Fruit fly (Drosophila melanogaster) whole organism: ENCODE results near the gene CG8312.

Source experiments
- CG8478 ChIP-seq: fragments of >200 bp; optimal IDR thresholded peaks from 2 replicates; lab custom pipeline; 2018; ENCODE audit warnings: inconsistent platforms
- Dll ChIP-seq: fragments of >200 bp; optimal IDR thresholded peaks from 2 replicates; lab custom pipeline; 2017
- EcR ChIP-seq, 2 experiments: fragments of >200 bp; optimal IDR thresholded peaks; 2 replicates each; lab custom pipeline; 2017; ENCODE audit warnings: missing biosample characterization in 2 of 2, missing genetic modification characterization in 2 of 2, missing genetic modification reagents in 2 of 2
- pan ChIP-seq: fragments of >200 bp; optimal IDR thresholded peaks from 2 replicates; lab custom pipeline; 2017
- psq ChIP-seq: fragments of >200 bp; optimal IDR thresholded peaks from 2 replicates; lab custom pipeline; 2017
- usp ChIP-seq: fragments of >200 bp; optimal IDR thresholded peaks from 2 replicates; lab custom pipeline; 2017; ENCODE audit warnings: missing biosample characterization, missing genetic modification characterization, mixed read lengths

Gene CG8312

DNA sequence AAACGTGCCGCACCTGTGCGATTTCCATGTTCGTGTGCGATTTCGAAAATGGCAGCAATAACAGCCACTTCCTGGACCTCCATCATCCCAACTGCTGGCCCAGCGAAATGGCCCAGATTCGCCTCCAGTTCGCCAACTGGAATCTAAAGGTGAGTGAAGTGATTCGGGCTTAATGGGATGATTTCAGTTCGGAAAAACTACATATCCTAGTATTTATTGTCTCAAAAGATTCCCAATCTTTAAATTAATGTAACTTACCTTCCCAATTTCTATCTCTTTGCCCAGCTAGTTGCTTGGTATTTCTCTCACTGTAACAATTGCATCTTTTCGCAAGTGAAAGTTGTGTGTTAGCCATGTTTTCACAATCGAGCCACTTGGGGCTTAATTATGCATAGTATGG, 9.1 kb upstream of the CG8312 start:
- TF ChIP-seq CG8478 (lab: Kevin White, UChicago) = no peak
- TF ChIP-seq psq (lab: Kevin White, UChicago) = no peak
- TF ChIP-seq Dll = no peak
- TF ChIP-seq pan (lab: Kevin White, UChicago) = no peak
- TF ChIP-seq usp (GFP tag; lab: Kevin White, UChicago) = no peak
- TF ChIP-seq EcR (GFP tag; optimal IDR thresholded peaks at IDR 0.05; lab: Kevin White, UChicago) = no peak

DNA sequence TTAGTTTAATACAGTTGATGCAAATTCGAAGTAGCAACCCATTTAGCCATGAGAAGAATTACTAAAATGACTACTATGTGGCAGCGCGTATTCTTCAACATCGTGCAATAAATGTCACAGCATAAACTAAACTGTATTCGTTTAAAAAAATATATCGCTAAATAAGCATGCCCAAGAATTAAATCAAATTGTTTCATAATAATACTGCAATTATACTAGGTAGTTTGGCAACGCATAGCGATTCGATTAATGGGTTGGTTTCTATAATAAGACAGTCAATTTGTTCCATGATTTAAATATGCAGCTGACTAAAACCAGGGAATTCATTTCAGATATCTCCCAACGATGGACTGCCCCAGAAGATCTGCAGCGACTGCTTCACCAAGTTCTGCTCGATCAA, 8.0 kb upstream of the CG8312 start, which contains the start of gene CG33654:
TSS of gene CG33654 (minus strand) at position 101 of the 400 bp plus-strand sequence.
- TF ChIP-seq pan (lab: Kevin White, UChicago) (no peak), CG8478 (lab: Kevin White, UChicago) (no peak), psq (lab: Kevin White, UChicago) (no peak), Dll (no peak), usp (GFP tag; lab: Kevin White, UChicago) (no peak), EcR (GFP tag; optimal IDR thresholded peaks at IDR 0.05; lab: Kevin White, UChicago) (no peak)

DNA sequence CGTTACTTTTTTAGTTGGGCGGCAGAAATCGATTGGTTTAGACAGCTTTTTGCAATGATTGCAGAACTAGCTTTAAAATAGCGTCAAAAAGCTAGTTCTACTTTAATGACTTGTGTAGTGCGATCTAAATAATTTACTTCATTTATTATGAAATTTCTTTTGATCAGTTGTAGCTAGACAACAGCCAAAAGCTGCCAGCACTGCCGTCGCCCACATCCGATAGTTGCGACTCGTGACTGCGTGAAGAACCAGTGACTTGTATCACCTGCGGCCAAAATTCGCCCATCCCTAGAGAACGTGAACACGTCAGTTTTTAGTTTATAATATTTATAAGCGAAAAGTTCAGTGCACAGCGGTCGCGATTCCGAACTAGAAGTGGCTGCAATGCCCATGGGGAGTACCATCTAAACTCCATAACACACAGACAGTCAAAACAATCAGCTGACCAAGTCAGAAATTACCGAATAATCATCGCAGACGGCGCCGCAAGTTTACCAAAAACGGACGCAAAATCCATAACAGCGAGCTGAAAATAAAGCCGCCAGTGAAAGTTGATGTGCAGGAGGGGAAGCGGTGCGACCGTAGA, 4.4 kb upstream of the CG8312 start, which contains the start of gene P58IPK:
TSS of gene P58IPK (plus strand) at position 280 of the 586 bp plus-strand sequence.
- no peak for TF ChIP-seq EcR (GFP tag; optimal IDR thresholded peaks at IDR 0.05; lab: Kevin White, UChicago)

DNA sequence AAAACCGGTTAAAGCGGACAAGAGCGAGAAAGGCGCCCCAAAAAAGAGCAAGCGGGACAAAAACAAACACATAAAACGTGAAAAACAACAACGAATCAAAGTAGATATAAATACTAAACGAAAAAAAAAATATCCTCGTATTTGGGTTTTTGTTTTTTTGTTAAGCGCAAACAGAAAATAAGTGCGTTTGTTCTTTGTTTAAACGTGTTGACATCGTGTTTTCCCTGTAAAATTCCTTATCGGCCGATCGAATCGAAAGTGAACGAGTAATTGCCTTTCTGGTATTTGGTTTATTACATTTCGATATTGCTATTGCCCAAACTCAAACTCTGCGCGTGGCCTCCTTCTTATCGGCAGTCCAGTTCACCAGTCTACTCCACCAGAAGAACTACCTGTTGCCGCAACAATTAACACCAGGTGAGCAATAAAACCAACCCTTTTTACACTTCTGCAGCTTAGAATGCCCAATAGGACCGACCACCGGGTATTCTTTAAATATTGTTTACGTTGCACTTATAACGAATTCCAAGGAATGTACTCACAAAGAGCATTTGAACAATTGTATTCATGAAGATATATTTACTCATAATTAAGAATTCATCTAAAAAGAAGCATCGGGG, 770 bp downstream of the CG8312 start:
- no peak for TF ChIP-seq pan (lab: Kevin White, UChicago)
- no peak for TF ChIP-seq CG8478 (lab: Kevin White, UChicago)
- TF ChIP-seq psq (lab: Kevin White, UChicago) = no peak
- TF ChIP-seq EcR (GFP tag; optimal IDR thresholded peaks at IDR 0.05; lab: Kevin White, UChicago) = no peak
- no peak for TF ChIP-seq usp (GFP tag; lab: Kevin White, UChicago)
- no peak for TF ChIP-seq Dll

DNA sequence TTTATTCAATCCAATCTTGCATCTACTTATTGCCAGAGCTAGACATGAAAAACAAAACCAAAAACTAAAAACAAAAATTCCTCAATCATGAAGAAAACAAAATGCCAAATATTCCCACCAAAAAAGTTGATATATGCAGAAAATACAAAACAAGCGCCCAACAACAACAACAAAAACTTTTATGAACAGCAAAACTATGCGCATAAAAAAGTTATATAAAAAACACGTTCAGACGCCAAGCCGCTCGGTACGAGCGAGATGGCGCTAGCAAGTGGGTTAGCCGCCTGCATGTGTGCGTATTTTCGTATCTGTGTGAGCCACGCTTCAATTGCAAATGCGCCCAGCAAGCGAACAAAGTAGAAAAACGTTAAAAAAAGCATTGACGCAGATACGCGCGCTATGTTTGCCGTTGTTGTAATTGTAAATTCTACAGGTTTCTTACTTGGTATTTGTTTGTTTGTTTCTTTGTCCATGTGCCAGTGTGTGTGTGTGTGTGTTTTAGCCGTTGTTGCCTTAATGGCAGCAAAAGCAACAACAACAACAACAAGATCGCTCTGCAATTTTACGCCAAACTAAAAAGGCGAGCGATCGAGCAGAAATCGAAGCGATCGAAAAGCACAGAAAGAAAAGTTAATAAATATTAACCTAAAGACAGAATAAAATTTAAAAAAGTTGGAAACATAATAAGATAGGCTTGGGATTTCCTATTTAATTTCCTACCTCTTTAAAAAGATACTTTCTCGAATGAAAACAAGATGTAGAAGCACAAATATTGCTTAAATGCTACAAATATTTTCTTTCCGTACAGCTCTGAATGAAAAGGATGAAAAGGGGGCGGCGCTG, 2.5 kb downstream of the CG8312 start:
- TF ChIP-seq EcR (GFP tag; optimal IDR thresholded peaks at IDR 0.05; lab: Kevin White, UChicago) = no peak
- TF ChIP-seq psq (lab: Kevin White, UChicago) = no peak
- no peak for TF ChIP-seq pan (lab: Kevin White, UChicago)
- no peak for TF ChIP-seq Dll
- no peak for TF ChIP-seq usp (GFP tag; lab: Kevin White, UChicago)
- no peak for TF ChIP-seq CG8478 (lab: Kevin White, UChicago)

DNA sequence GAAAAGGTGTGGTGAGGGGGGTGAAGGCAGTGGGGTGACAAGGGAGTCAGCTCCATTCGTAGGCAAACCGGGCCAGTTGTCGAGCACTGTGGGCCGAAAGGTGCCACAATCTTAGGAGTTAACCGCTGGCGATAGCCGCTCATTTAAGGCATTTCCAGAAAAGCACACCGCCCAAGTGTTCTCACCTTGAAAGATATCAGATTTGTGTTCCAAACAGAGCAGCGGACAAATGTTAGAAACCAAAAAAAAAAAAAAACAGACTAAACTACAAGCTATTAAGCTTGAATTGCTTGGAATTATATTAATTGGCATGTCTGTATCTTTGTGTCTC, 3.1 kb downstream of the CG8312 start:
- TF ChIP-seq pan (lab: Kevin White, UChicago) (no peak), CG8478 (lab: Kevin White, UChicago) (no peak), Dll (no peak), psq (lab: Kevin White, UChicago) (no peak), EcR (GFP tag; optimal IDR thresholded peaks at IDR 0.05; lab: Kevin White, UChicago) (no peak), usp (GFP tag; lab: Kevin White, UChicago) (no peak)

DNA sequence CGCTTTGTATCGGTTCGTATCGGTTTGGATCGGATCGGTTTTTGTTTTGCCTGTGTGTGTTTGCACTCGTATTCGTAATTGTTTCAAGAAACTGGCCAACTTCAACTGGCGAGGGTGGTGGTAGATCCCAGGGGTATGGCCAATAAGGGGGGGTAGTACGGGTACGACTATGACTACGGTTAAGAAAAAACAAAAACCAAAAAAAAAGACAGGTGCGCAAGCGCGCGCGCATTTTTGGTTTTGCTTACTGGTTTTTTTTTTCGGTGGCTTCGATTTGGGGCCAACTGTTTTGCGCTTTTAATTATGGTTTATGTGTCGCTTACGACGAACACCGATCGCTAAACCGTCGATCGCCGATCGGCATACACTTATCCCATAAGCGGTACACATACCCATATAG, 3.7 kb downstream of the CG8312 start:
- TF ChIP-seq CG8478 (lab: Kevin White, UChicago) = no peak
- no peak for TF ChIP-seq usp (GFP tag; lab: Kevin White, UChicago)
- no peak for TF ChIP-seq EcR (GFP tag; optimal IDR thresholded peaks at IDR 0.05; lab: Kevin White, UChicago)
- TF ChIP-seq pan (lab: Kevin White, UChicago) = no peak
- no peak for TF ChIP-seq Dll
- no peak for TF ChIP-seq psq (lab: Kevin White, UChicago)

DNA sequence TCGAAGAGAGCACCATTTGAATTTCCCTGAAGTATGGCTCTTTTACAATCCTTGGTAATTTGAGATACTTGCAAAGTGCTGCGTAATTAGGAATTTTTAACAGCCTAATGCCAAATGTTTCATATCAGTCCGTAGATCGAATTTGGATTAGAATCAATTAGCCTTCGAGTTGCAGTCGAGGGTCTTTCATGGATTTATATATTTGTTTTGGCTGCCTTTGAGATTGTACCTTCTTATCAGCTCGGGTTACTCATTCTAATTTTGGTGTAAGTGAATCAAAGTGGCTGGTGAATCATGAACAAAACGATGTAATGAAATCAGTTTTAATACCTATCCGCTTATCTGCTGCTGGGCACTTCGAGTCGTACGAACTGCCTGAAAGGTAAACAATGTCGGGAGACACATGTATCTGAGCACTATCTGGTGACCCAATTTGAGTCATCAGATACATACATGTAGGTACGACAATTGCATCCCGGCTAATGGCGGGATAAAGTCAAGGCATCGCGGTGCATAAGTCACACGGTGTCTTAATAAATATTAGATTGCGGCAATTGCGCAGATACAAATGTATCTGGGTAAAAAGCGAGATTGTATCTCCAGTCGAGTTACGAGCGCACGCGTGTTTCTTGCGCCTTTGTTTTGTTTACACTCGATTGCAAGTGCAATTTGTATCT, 4.7 kb downstream of the CG8312 start:
- TF ChIP-seq usp (GFP tag; lab: Kevin White, UChicago) (no peak), psq (lab: Kevin White, UChicago) (no peak), Dll (no peak), CG8478 (lab: Kevin White, UChicago) (no peak), EcR (GFP tag; optimal IDR thresholded peaks at IDR 0.05; lab: Kevin White, UChicago) (no peak), pan (lab: Kevin White, UChicago) (no peak)

DNA sequence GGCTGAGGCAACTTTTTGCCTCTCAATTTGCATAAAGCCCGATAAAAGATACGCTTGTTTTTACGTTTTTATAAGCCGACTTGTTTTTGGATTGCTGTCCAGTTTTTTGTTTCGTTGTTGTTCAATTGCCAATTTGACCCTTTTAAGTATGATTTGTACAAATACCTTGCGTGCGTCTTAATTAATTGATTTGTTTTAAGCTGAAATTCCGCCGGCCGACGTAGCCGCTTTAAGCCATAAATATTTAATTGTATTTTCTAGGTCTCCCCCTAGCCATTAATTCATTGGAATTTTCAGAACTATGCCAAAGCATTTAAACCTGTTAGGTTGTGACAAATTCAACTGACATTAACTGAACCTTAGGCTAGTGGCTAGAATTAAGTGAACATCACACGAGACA, 5.5 kb downstream of the CG8312 start:
- TF ChIP-seq Dll = no peak
- TF ChIP-seq EcR (GFP tag; optimal IDR thresholded peaks at IDR 0.05; lab: Kevin White, UChicago) = no peak
- no peak for TF ChIP-seq pan (lab: Kevin White, UChicago)
- no peak for TF ChIP-seq psq (lab: Kevin White, UChicago)
- TF ChIP-seq CG8478 (lab: Kevin White, UChicago) = no peak
- TF ChIP-seq usp (GFP tag; lab: Kevin White, UChicago) = no peak

DNA sequence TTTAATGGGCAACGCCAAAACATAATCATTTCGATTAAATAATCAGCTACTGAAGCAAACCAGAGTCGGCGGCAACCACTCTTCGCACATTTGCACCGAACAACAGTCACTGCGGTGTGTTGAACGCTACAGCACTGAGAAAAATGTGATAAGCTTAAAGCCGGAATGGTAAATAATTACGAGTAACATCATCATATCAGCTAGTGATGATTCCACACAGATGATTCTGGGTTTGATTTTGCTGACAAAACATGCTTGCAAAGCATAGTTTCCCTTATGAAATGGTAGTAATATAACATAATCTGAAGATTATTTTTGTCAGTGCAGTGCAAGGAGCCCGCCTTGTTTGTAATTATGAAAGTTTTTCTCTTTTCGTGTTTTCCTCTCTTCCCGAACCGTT, 7.0 kb downstream of the CG8312 start:
- TF ChIP-seq usp (GFP tag; lab: Kevin White, UChicago) = no peak
- no peak for TF ChIP-seq Dll
- no peak for TF ChIP-seq CG8478 (lab: Kevin White, UChicago)
- no peak for TF ChIP-seq pan (lab: Kevin White, UChicago)
- TF ChIP-seq psq (lab: Kevin White, UChicago) = no peak
- TF ChIP-seq EcR (GFP tag; optimal IDR thresholded peaks at IDR 0.05; lab: Kevin White, UChicago) = no peak

DNA sequence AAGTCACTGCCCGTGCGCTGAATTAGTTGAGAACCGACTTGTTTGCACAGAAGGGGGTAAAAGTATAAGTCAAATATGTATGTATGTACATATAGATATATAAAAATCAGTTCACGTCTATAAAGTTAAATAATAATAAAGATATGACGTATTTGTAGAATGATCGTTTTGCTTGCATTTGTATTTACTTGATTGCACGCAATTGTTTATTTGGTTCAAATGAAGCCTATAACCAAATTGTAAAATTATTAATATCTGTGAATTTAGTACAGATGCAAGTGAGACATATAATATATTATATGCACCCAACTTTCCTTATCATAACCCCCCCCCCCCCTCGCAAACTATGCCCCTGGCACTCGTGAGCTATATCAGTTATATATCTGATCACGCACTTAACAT, 9.4 kb downstream of the CG8312 start:
- TF ChIP-seq psq (lab: Kevin White, UChicago) = no peak
- TF ChIP-seq usp (GFP tag; lab: Kevin White, UChicago) = no peak
- TF ChIP-seq CG8478 (lab: Kevin White, UChicago) = no peak
- TF ChIP-seq EcR (GFP tag; optimal IDR thresholded peaks at IDR 0.05; lab: Kevin White, UChicago) = no peak
- no peak for TF ChIP-seq Dll
- TF ChIP-seq pan (lab: Kevin White, UChicago) = no peak
